Worm (Caenorhabditis elegans): ENCODE data around the gene C47E8.9.
A peak's percentile ranks its signal among the peaks of the same experiment; 100 is the strongest.

The C47E8.9 gene

ce11 chrV:14688097-14688912, 25.2 kb downstream of the C47E8.9 start, which contains the start of gene C47E8.11 (continued):
- peak; percentile 50 for TF ChIP-seq zim-3 (tag; optimal IDR thresholded peaks at IDR 0.05)
- peak; percentile 82 for TF ChIP-seq snpc-1.3 (tag; optimal IDR thresholded peaks at IDR 0.05; ENCODE audit: insufficient read depth)
- peak; percentile 78 for TF ChIP-seq tlf-1 (GFP tag; optimal IDR thresholded peaks at IDR 0.05)
- peak; percentile 40 for TF ChIP-seq die-1 (tag; optimal IDR thresholded peaks at IDR 0.05)
- peak; percentile 52 for TF ChIP-seq lin-40 (tag; optimal IDR thresholded peaks at IDR 0.05)
- TF ChIP-seq F49E8.2 (tag; optimal IDR thresholded peaks at IDR 0.05; ENCODE audit: insufficient read depth), result peak; percentile 94
- TF ChIP-seq nfya-2 (GFP tag; IDR thresholded peaks at IDR 0.05), result peak; percentile 84; the same call in 1 of the 2 replicates
- peak; percentile 26 for TF ChIP-seq somi-1 (GFP tag; optimal IDR thresholded peaks at IDR 0.05)
- peak; percentile 48 for TF ChIP-seq F52B5.7 (tag; optimal IDR thresholded peaks at IDR 0.05)
- no peak for TF ChIP-seq rec-8 (tag; optimal IDR thresholded peaks at IDR 0.05)
- no peak for TF ChIP-seq egl-18 (GFP tag; IDR thresholded peaks at IDR 0.05)
- TF ChIP-seq tbp1 (GFP tag; optimal IDR thresholded peaks at IDR 0.05), result peak; percentile 67
- peak; percentile 39 for TF ChIP-seq K12H6.12 (tag; optimal IDR thresholded peaks at IDR 0.05)
- peak; percentile 75 for TF ChIP-seq nfyb-1 (GFP tag; IDR thresholded peaks at IDR 0.05)
- peak; percentile 92 for TF ChIP-seq ama-1 (optimal IDR thresholded peaks at IDR 0.05)
- TF ChIP-seq ama-1 (GFP tag; optimal IDR thresholded peaks at IDR 0.05), result peak; percentile 57 to 77
- TF ChIP-seq madf-3 (GFP tag; IDR thresholded peaks at IDR 0.05), result peak; percentile 72; the same call in 1 of the 2 replicates
- no peak for TF ChIP-seq egrh-3 (GFP tag; IDR thresholded peaks at IDR 0.05)
- TF ChIP-seq lin-54 (GFP tag; optimal IDR thresholded peaks at IDR 0.05), result peak; percentile 64
- TF ChIP-seq fkh-3 (tag; optimal IDR thresholded peaks at IDR 0.05), result no peak
- peak; percentile 19 for TF ChIP-seq efl-1 (GFP tag; optimal IDR thresholded peaks at IDR 0.05)
- TF ChIP-seq Y53G8AR.9 (GFP tag; conservative IDR thresholded peaks at IDR 0.05), result peak; percentile 68
- peak; percentile 64 for TF ChIP-seq ZK185.1 (tag; optimal IDR thresholded peaks at IDR 0.05; ENCODE audit: poor library complexity, severe bottlenecking)
- peak; percentile 36; the same call in 1 of the 2 replicates for TF ChIP-seq hmg-1.2 (GFP tag; IDR thresholded peaks at IDR 0.05)
- TF ChIP-seq F33H1.4 (GFP tag; IDR thresholded peaks at IDR 0.05), result peak; percentile 36; the same call in 1 of the 2 replicates
- TF ChIP-seq ets-4 (GFP tag; optimal IDR thresholded peaks at IDR 0.05), result peak; percentile 46
- TF ChIP-seq snpc-4 (GFP tag; optimal IDR thresholded peaks at IDR 0.05), result peak; percentile 3
- TF ChIP-seq snpc-4 (tag; optimal IDR thresholded peaks at IDR 0.05), result peak in 2 of 4 experiments; percentile 39 to 74
- no peak for TF ChIP-seq ztf-28 (GFP tag; IDR thresholded peaks at IDR 0.05)
- TF ChIP-seq zfh-2 (GFP tag; conservative IDR thresholded peaks at IDR 0.05), result peak; percentile 51
- TF ChIP-seq attf-3 (GFP tag; conservative IDR thresholded peaks at IDR 0.05), result no peak
- TF ChIP-seq hmg-20 (GFP tag; IDR thresholded peaks at IDR 0.05), result peak; percentile 57
- TF ChIP-seq xnd-1 (tag; optimal IDR thresholded peaks at IDR 0.05), result peak; percentile 23
- TF ChIP-seq lsl-1 (GFP tag; optimal IDR thresholded peaks at IDR 0.05), result peak; percentile 52
- TF ChIP-seq madf-10 (tag; optimal IDR thresholded peaks at IDR 0.05), result peak; percentile 60
- peak; percentile 80 for TF ChIP-seq ceh-79 (tag; optimal IDR thresholded peaks at IDR 0.05)
- no peak for TF ChIP-seq sea-2 (GFP tag; IDR thresholded peaks at IDR 0.05)
- TF ChIP-seq unc-130 (GFP tag; optimal IDR thresholded peaks at IDR 0.05), result peak; percentile 46
- TF ChIP-seq unc-62 (GFP tag; optimal IDR thresholded peaks at IDR 0.05), result no peak
- TF ChIP-seq lin-35 (GFP tag; optimal IDR thresholded peaks at IDR 0.05), result peak in 1 of 3 experiments; percentile 62
- TF ChIP-seq dpl-1 (GFP tag; optimal IDR thresholded peaks at IDR 0.05), result no peak
- peak; percentile 21 for TF ChIP-seq hrde-1 (tag; optimal IDR thresholded peaks at IDR 0.05; ENCODE audit: borderline replicate concordance)
- 0 out of 2 replicates have a peak, but pooled peaks have one; percentile 40 for TF ChIP-seq cebp-2 (GFP tag; IDR thresholded peaks at IDR 0.05)
- peak; percentile 32 for TF ChIP-seq nhr-80 (tag; optimal IDR thresholded peaks at IDR 0.05)
- TF ChIP-seq let-607 (tag; optimal IDR thresholded peaks at IDR 0.05), result peak in 1 of 2 experiments; percentile 60
- no peak; the same call in 1 of the 2 replicates for TF ChIP-seq madf-8 (GFP tag; conservative IDR thresholded peaks at IDR 0.05)
